Fruit fly (Drosophila melanogaster) whole organism, pupa: ENCODE data around the gene Mayo.

ENCODE experiments used
- CG10348 ChIP-seq: fragments of 200-800 bp; sonication (Bioruptor generic); IDR thresholded peaks from 2 replicates; pipeline ENCODE4 v1.3.6; 2022; ENCODE audit warnings: missing biosample characterization, missing genetic modification characterization
- CG12605 ChIP-seq: fragments of 200-800 bp; sonication (Bioruptor generic); IDR thresholded peaks from 2 replicates; pipeline ENCODE4 v1.3.6; 2022; ENCODE audit warnings: missing biosample characterization, missing genetic modification characterization
- CG13204 ChIP-seq: fragments of 200-800 bp; sonication (Bioruptor generic); optimal IDR thresholded peaks from 2 replicates; lab custom pipeline; 2018; ENCODE audit warnings: missing biosample characterization, mild to moderate bottlenecking, missing genetic modification characterization, moderate library complexity
- CG14655 ChIP-seq: fragments of 200-800 bp; sonication (Bioruptor generic); optimal IDR thresholded peaks from 3 replicates; lab custom pipeline; 2017; ENCODE audit warnings: mild to moderate bottlenecking, missing biosample characterization, missing genetic modification reagents, missing genetic modification characterization
- CG15710 ChIP-seq: fragments of 200-800 bp; sonication (Bioruptor generic); optimal IDR thresholded peaks from 2 replicates; lab custom pipeline; 2018; ENCODE audit warnings: missing biosample characterization, mild to moderate bottlenecking, missing genetic modification characterization, moderate library complexity
- CG17806 ChIP-seq: fragments of 200-800 bp; sonication (Bioruptor generic); optimal IDR thresholded peaks from 2 replicates; lab custom pipeline; 2018; ENCODE audit warnings: missing biosample characterization, mild to moderate bottlenecking, missing genetic modification characterization, moderate library complexity
- CG32121 ChIP-seq: fragments of 200-800 bp; sonication (Bioruptor generic); IDR thresholded peaks from 2 replicates; pipeline ENCODE4 v1.3.6; 2022; ENCODE audit warnings: missing biosample characterization, missing genetic modification characterization
- CG34367 ChIP-seq: fragments of 200-800 bp; sonication (Bioruptor generic); optimal IDR thresholded peaks from 2 replicates; lab custom pipeline; 2018; ENCODE audit warnings: missing biosample characterization, mild to moderate bottlenecking, missing genetic modification characterization
- CG4496 ChIP-seq: fragments of 200-800 bp; sonication (Bioruptor generic); IDR thresholded peaks from 3 replicates; pipeline ENCODE4 v1.3.6; 2022; ENCODE audit warnings: missing biosample characterization, missing genetic modification characterization
- CG8159 ChIP-seq: fragments of 200-800 bp; sonication (Bioruptor generic); optimal IDR thresholded peaks from 3 replicates; lab custom pipeline; 2018; ENCODE audit warnings: missing biosample characterization, mild to moderate bottlenecking, missing genetic modification characterization, moderate library complexity
- CG8301 ChIP-seq: fragments of 200-800 bp; sonication (Bioruptor generic); optimal IDR thresholded peaks from 2 replicates; lab custom pipeline; 2018; ENCODE audit warnings: missing biosample characterization, mild to moderate bottlenecking, missing genetic modification characterization
- CG9948 ChIP-seq: fragments of 200-800 bp; sonication (Bioruptor generic); optimal IDR thresholded peaks from 2 replicates; lab custom pipeline; 2018; ENCODE audit warnings: missing biosample characterization, mild to moderate bottlenecking, missing genetic modification characterization, moderate library complexity
- D1 ChIP-seq: fragments of 200-800 bp; sonication (Bioruptor generic); optimal IDR thresholded peaks from 2 replicates; lab custom pipeline; 2018; ENCODE audit warnings: missing biosample characterization, mild to moderate bottlenecking, missing genetic modification characterization, moderate library complexity
- EcR ChIP-seq: fragments of 200-800 bp; sonication (Bioruptor generic); optimal IDR thresholded peaks from 3 replicates; lab custom pipeline; 2019; ENCODE audit warnings: missing biosample characterization, missing genetic modification characterization, mild to moderate bottlenecking, moderate library complexity, missing genetic modification reagents
- Ets98B ChIP-seq: fragments of 200-800 bp; sonication (Bioruptor generic); IDR thresholded peaks from 2 replicates; pipeline ENCODE4 v1.3.6; 2022; ENCODE audit warnings: missing biosample characterization, missing genetic modification characterization
- Pif1A ChIP-seq: fragments of 200-800 bp; sonication (Bioruptor generic); optimal IDR thresholded peaks from 3 replicates; lab custom pipeline; 2016; ENCODE audit warnings: missing biosample characterization, missing genetic modification characterization
- Pif1B ChIP-seq: fragments of 200-800 bp; sonication (Bioruptor generic); optimal IDR thresholded peaks from 3 replicates; lab custom pipeline; 2016; ENCODE audit warnings: missing biosample characterization, missing genetic modification characterization
- Snoo ChIP-seq: fragments of 200-800 bp; sonication (Bioruptor generic); optimal IDR thresholded peaks from 3 replicates; lab custom pipeline; 2017; ENCODE audit warnings: missing biosample characterization, mild to moderate bottlenecking, missing genetic modification characterization, inconsistent platforms
- fd96Ca ChIP-seq: fragments of 200-800 bp; sonication (Bioruptor generic); IDR thresholded peaks from 3 replicates; pipeline ENCODE4 v1.3.6; 2022; ENCODE audit warnings: missing biosample characterization, missing genetic modification characterization
- gl ChIP-seq: fragments of 200-800 bp; sonication (Bioruptor generic); optimal IDR thresholded peaks from 2 replicates; lab custom pipeline; 2018; ENCODE audit warnings: missing biosample characterization, mild to moderate bottlenecking, missing genetic modification characterization
- rn ChIP-seq: fragments of 200-800 bp; sonication (Bioruptor generic); IDR thresholded peaks from 2 replicates; pipeline ENCODE4 v1.3.6; 2022; ENCODE audit warnings: missing biosample characterization, missing genetic modification characterization

Gene Mayo

DNA sequence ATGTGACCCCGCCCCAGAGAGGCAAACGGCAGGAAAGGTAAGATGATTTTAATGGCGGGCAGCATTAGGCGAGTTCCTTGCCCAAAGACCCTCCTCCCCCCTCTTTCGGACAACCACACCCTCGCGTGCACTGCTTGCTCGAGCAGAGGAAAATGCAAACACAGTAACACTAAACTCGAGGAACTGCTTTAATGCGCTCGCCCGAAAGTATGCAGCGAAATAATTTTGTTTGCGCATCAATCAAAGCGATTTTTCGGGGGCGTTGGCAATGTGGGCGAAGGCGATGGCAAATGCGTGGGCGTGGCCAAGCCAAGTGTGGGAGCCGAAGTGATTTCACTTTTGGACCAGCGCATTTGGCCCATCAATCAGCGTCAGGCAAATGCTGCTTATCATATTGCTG is 22.6 kb downstream of the Mayo start:
- TF ChIP-seq CG4496 (GFP tag; lab: Robert Waterston, UW) (0 out of 3 replicates have a peak, but pooled peaks have one; percentile 23), CG13204 (GFP tag; lab: Kevin White, UChicago) (no peak)

DNA sequence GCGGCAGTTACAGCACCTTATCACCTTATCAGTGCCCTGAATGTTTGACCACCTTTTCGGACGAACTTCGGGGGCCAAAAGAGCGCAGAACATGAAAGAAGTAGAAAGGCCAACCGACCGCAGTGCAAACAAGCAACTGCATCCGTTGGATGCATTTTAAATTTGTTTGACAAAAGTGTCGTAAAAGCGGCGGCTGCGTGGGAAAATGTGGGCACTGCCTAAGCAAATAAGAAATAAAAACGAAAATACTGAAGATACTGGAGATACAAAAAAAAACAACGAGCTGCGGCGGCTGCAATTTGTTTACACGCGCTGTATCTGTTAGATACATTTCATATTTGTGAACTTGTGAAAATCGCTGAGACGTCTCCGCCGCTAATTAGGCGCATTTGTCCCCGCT is 38.3 kb downstream of the Mayo start:
- TF ChIP-seq CG8159 (tag; lab: Kevin White, UChicago) (no peak), CG9948 (tag; lab: Kevin White, UChicago) (no peak), CG10348 (GFP tag; lab: Robert Waterston, UW) (no peak), CG12605 (GFP tag; lab: Robert Waterston, UW) (no peak), rn (GFP tag; lab: Robert Waterston, UW) (no peak), EcR (GFP tag; lab: Kevin White, UChicago) (no peak)

- TF ChIP-seq CG32121 (GFP tag; lab: Robert Waterston, UW) = no peak
- peak; percentile 36 for TF ChIP-seq CG9948 (tag; lab: Kevin White, UChicago)
- TF ChIP-seq CG8301 (tag; lab: Kevin White, UChicago) = peak; percentile 23
- TF ChIP-seq EcR (GFP tag; lab: Kevin White, UChicago) = no peak
- no peak for TF ChIP-seq CG14655 (GFP tag; lab: Kevin White, UChicago)
- TF ChIP-seq CG4496 (GFP tag; lab: Robert Waterston, UW) = no peak
- no peak for TF ChIP-seq CG15710 (tag; lab: Kevin White, UChicago)
- TF ChIP-seq CG34367 (tag; lab: Kevin White, UChicago) = no peak
- no peak for TF ChIP-seq Pif1A (GFP tag; lab: Kevin White, UChicago)
- TF ChIP-seq Snoo (tag; lab: Kevin White, UChicago) = no peak
- no peak for TF ChIP-seq CG12605 (GFP tag; lab: Robert Waterston, UW)
- TF ChIP-seq CG8159 (tag; lab: Kevin White, UChicago) = no peak
These were observed 42.6 kb downstream of the Mayo start for dm6 chr3R:31066356-31066755.

DNA sequence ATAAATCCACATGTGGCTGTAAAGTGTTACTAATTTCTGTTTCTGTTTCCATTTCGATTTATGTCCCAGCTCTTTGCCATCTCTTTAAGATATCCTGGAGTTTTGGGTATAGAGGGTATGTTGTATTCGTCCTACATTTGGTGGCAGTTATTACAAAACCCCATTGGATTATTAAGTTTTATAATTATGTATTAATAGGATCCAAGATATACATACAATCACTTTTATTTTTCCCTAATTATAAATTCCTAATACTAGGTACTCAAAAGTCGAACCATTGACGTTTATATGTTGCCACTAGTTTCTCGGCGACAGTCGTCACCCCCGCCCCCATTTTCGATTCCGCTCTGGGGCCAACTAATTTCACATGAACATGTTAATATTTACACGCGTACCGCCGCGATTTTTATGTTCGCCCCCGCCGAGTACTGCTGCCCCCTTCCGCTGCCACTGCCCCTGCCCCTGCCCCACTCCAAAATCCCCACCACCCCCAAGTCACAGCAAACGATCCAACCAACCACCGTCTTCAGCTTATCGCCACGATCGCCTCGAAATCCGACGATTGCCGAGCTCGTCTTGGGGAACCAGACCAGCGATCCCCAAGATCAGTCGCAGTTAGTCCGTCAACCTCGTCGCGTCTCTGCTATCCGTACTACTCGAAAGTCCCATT is 44.2 kb downstream of the Mayo start, which contains the start of gene Sox100B:
TSS of gene Sox100B (plus strand) at position 601 of the 670 bp plus-strand sequence.
- TF ChIP-seq CG15710 (tag; lab: Kevin White, UChicago) (no peak), CG4496 (GFP tag; lab: Robert Waterston, UW) (no peak), CG9948 (tag; lab: Kevin White, UChicago) (peak; percentile 25), CG14655 (GFP tag; lab: Kevin White, UChicago) (no peak), rn (GFP tag; lab: Robert Waterston, UW) (no peak), Snoo (tag; lab: Kevin White, UChicago) (no peak), CG8159 (tag; lab: Kevin White, UChicago) (peak; percentile 14), Pif1B (no peak), CG13204 (GFP tag; lab: Kevin White, UChicago) (no peak), D1 (tag; lab: Kevin White, UChicago) (no peak)

dm6 chr3R:31062344-31062964 is 46.5 kb downstream of the Mayo start:
- TF ChIP-seq CG8159 (tag; lab: Kevin White, UChicago) (peak; percentile 72), Pif1B (peak; percentile 84), CG32121 (GFP tag; lab: Robert Waterston, UW) (peak; percentile 79), EcR (GFP tag; lab: Kevin White, UChicago) (peak; percentile 1), CG34367 (tag; lab: Kevin White, UChicago) (peak; percentile 88), D1 (tag; lab: Kevin White, UChicago) (no peak), gl (peak; percentile 97), CG15710 (tag; lab: Kevin White, UChicago) (peak; percentile 79), rn (GFP tag; lab: Robert Waterston, UW) (no peak; the same call in 1 of the 2 replicates), CG9948 (tag; lab: Kevin White, UChicago) (peak; percentile 44), CG4496 (GFP tag; lab: Robert Waterston, UW) (peak; percentile 89), CG8301 (tag; lab: Kevin White, UChicago) (peak; percentile 42), fd96Ca (peak; percentile 75; the same call in 2 of the 3 replicates), Snoo (tag; lab: Kevin White, UChicago) (peak; percentile 59), CG10348 (GFP tag; lab: Robert Waterston, UW) (no peak), Ets98B (peak; percentile 84), CG14655 (GFP tag; lab: Kevin White, UChicago) (peak; percentile 57), CG12605 (GFP tag; lab: Robert Waterston, UW) (peak; percentile 93), CG13204 (GFP tag; lab: Kevin White, UChicago) (peak; percentile 78), Pif1A (GFP tag; lab: Kevin White, UChicago) (peak; percentile 89), CG17806 (tag; lab: Kevin White, UChicago) (peak; percentile 70)
